Worm (Caenorhabditis elegans) whole organism, L4 larva: ENCODE measurements around the gene str-60.

Experiments
- F49E8.2 ChIP-seq: sonication (generic microtip); optimal IDR thresholded peaks from 2 replicates; lab custom pipeline; 2016; ENCODE audit warnings: missing compliant biosample characterization, mild to moderate bottlenecking, missing genetic modification characterization, borderline replicate concordance
- Y105C5A.15 ChIP-seq: fragments of 200-800 bp; sonication (Bioruptor generic); IDR thresholded peaks from 2 replicates; pipeline ENCODE4 v1.3.6; 2022; ENCODE audit warnings: missing genetic modification characterization, missing compliant biosample characterization
- ceh-28 ChIP-seq: fragments of 150-350 bp; optimal IDR thresholded peaks from 2 replicates; lab custom pipeline; 2014; ENCODE audit warnings: missing biosample characterization, missing genetic modification reagents, missing genetic modification characterization
- fkh-10 ChIP-seq: fragments of 150-350 bp; optimal IDR thresholded peaks from 2 replicates; lab custom pipeline; 2014; ENCODE audit warnings: missing biosample characterization, missing genetic modification reagents, missing genetic modification characterization
- mdl-1 ChIP-seq, 2 experiments: fragments of 150-350 bp in 1 of 2; sonication (generic microtip) in 1 of 2; optimal IDR thresholded peaks; 2 replicates each; lab custom pipeline; 2014 to 2017; ENCODE audit warnings: missing biosample characterization in 2 of 2, missing genetic modification characterization in 2 of 2
- nhr-237 ChIP-seq: sonication (generic microtip); optimal IDR thresholded peaks from 2 replicates; lab custom pipeline; 2017; ENCODE audit warnings: missing biosample characterization, missing genetic modification characterization
- snpc-4 ChIP-seq: fragments of 150-350 bp; optimal IDR thresholded peaks from 2 replicates; lab custom pipeline; 2014; ENCODE audit warnings: missing biosample characterization, missing genetic modification characterization
- unc-39 ChIP-seq: sonication (generic microtip); optimal IDR thresholded peaks from 2 replicates; lab custom pipeline; 2017; ENCODE audit warnings: missing biosample characterization, missing genetic modification characterization
- zip-11 ChIP-seq: fragments of 200-800 bp; sonication (Bioruptor generic); IDR thresholded peaks from 2 replicates; pipeline ENCODE4 v1.3.6; 2022; ENCODE audit warnings: missing genetic modification characterization, missing compliant biosample characterization

- TF ChIP-seq ceh-28 (tag; lab: Kevin White, UChicago), result no peak
- no peak for TF ChIP-seq mdl-1 (tag; optimal IDR thresholded peaks at IDR 0.05; lab: Kevin White, UChicago)
- TF ChIP-seq snpc-4 (tag; lab: Kevin White, UChicago), result no peak
- no peak for TF ChIP-seq F49E8.2 (tag; lab: Kevin White, UChicago)
- TF ChIP-seq Y105C5A.15 (GFP tag; lab: Robert Waterston, UW), result no peak
- no peak for TF ChIP-seq zip-11 (GFP tag; lab: Robert Waterston, UW)
- no peak for TF ChIP-seq fkh-10
- TF ChIP-seq unc-39 (tag; lab: Kevin White, UChicago), result no peak
- TF ChIP-seq nhr-237 (tag; lab: Kevin White, UChicago), result no peak
Observed at ce11 chrV:15876308-15876707, 21.5 kb upstream of the str-60 start, which contains the start of gene nhr-102.
